Fruit fly (Drosophila melanogaster) whole organism, embryonic: ENCODE measurements around the gene Cep290.

ENCODE experiments used
- Atf6 ChIP-seq: fragments of 200-800 bp; sonication (Bioruptor generic); IDR thresholded peaks from 2 replicates; pipeline ENCODE4 v1.3.6; 2022; ENCODE audit warnings: missing biosample characterization, missing genetic modification characterization
- CG11723 ChIP-seq: fragments of 200-800 bp; sonication (Bioruptor generic); optimal IDR thresholded peaks from 2 replicates; lab custom pipeline; 2017; ENCODE audit warnings: missing biosample characterization, mild to moderate bottlenecking, missing genetic modification characterization
- CG13894 ChIP-seq: fragments of 200-800 bp; sonication (Bioruptor generic); optimal IDR thresholded peaks from 3 replicates; lab custom pipeline; 2018; ENCODE audit warnings: missing biosample characterization, mild to moderate bottlenecking, missing genetic modification characterization, moderate library complexity
- CG1529 ChIP-seq: fragments of 200-800 bp; sonication (Bioruptor generic); optimal IDR thresholded peaks from 3 replicates; lab custom pipeline; 2018; ENCODE audit warnings: missing biosample characterization, missing genetic modification characterization
- CG17186 ChIP-seq: fragments of 200-800 bp; sonication (Bioruptor generic); optimal IDR thresholded peaks from 3 replicates; lab custom pipeline; 2017; ENCODE audit warnings: missing biosample characterization, missing genetic modification reagents, missing genetic modification characterization
- CG2678 ChIP-seq: fragments of 200-800 bp; sonication (Bioruptor generic); optimal IDR thresholded peaks from 3 replicates; lab custom pipeline; 2019; ENCODE audit warnings: missing biosample characterization, mild to moderate bottlenecking, missing genetic modification characterization, moderate library complexity
- CG32532 ChIP-seq: fragments of 200-800 bp; sonication (Bioruptor generic); IDR thresholded peaks from 2 replicates; pipeline ENCODE4 v1.3.6; 2022; ENCODE audit warnings: missing biosample characterization, missing genetic modification characterization
- CG34422 ChIP-seq: fragments of 200-800 bp; sonication (Bioruptor generic); IDR thresholded peaks from 3 replicates; pipeline ENCODE4 v1.3.6; 2022; ENCODE audit warnings: missing biosample characterization, missing genetic modification characterization
- CG4328 ChIP-seq: fragments of 200-800 bp; sonication (Bioruptor generic); optimal IDR thresholded peaks from 3 replicates; lab custom pipeline; 2017; ENCODE audit warnings: missing biosample characterization, missing genetic modification reagents, missing genetic modification characterization
- CG43689 ChIP-seq: fragments of 200-800 bp; sonication (Bioruptor generic); IDR thresholded peaks from 2 replicates; pipeline ENCODE4 v1.3.6; 2022; ENCODE audit warnings: missing biosample characterization, missing genetic modification characterization
- CG4854 ChIP-seq: fragments of 200-800 bp; sonication (Bioruptor generic); optimal IDR thresholded peaks from 2 replicates; lab custom pipeline; 2016; ENCODE audit warnings: missing biosample characterization, missing genetic modification characterization, inconsistent platforms
- CG7271 ChIP-seq: fragments of 200-800 bp; sonication (Bioruptor generic); optimal IDR thresholded peaks from 2 replicates; lab custom pipeline; 2018; ENCODE audit warnings: missing biosample characterization, mild to moderate bottlenecking, missing genetic modification characterization, moderate library complexity
- CG7963 ChIP-seq: fragments of 200-800 bp; sonication (Bioruptor generic); IDR thresholded peaks from 3 replicates; pipeline ENCODE4 v1.3.6; 2022; ENCODE audit warnings: missing biosample characterization, missing genetic modification characterization; ENCODE audit not compliant: partially characterized antibody
- CG9876 ChIP-seq: fragments of 200-800 bp; sonication (Bioruptor generic); optimal IDR thresholded peaks from 2 replicates; lab custom pipeline; 2016; ENCODE audit warnings: missing biosample characterization, missing genetic modification characterization
- Drgx ChIP-seq: fragments of 200-800 bp; sonication (Bioruptor generic); IDR thresholded peaks from 2 replicates; pipeline ENCODE4 v1.3.6; 2022; ENCODE audit warnings: missing biosample characterization, missing genetic modification characterization
- Fer1 ChIP-seq: fragments of 200-800 bp; sonication (Bioruptor generic); optimal IDR thresholded peaks from 2 replicates; lab custom pipeline; 2017; ENCODE audit warnings: missing biosample characterization, mild to moderate bottlenecking, missing genetic modification characterization
- Fer2 ChIP-seq: fragments of 200-800 bp; sonication (Bioruptor generic); optimal IDR thresholded peaks from 2 replicates; lab custom pipeline; 2018; ENCODE audit warnings: missing biosample characterization, mild to moderate bottlenecking, missing genetic modification characterization, moderate library complexity
- Fer3 ChIP-seq: fragments of 200-800 bp; sonication (Bioruptor generic); optimal IDR thresholded peaks from 2 replicates; lab custom pipeline; 2018; ENCODE audit warnings: missing biosample characterization, mild to moderate bottlenecking, missing genetic modification characterization, moderate library complexity
- HmgD ChIP-seq: fragments of 200-800 bp; sonication (Bioruptor generic); optimal IDR thresholded peaks from 3 replicates; lab custom pipeline; 2016; ENCODE audit warnings: missing biosample characterization, missing genetic modification characterization
- Hr78 ChIP-seq, 2 experiments: fragments of 200-800 bp in 1 of 2; fragments of >200 bp in 1 of 2; sonication (Bioruptor generic) in 1 of 2; optimal IDR thresholded peaks; 2 replicates each; lab custom pipeline; 2017 to 2019; ENCODE audit warnings: missing biosample characterization in 2 of 2, missing genetic modification characterization in 2 of 2, mild to moderate bottlenecking in 1 of 2, moderate library complexity in 1 of 2
- Mes4 ChIP-seq: fragments of 200-800 bp; sonication (Bioruptor generic); optimal IDR thresholded peaks from 2 replicates; lab custom pipeline; 2016; ENCODE audit warnings: missing biosample characterization, missing genetic modification characterization
- Nf-YB ChIP-seq: fragments of 200-800 bp; sonication (Bioruptor generic); optimal IDR thresholded peaks from 3 replicates; lab custom pipeline; 2019; ENCODE audit warnings: missing biosample characterization, mild to moderate bottlenecking, missing genetic modification characterization, moderate library complexity
- Oli ChIP-seq: fragments of 200-800 bp; sonication (Bioruptor generic); optimal IDR thresholded peaks from 2 replicates; lab custom pipeline; 2018; ENCODE audit warnings: missing biosample characterization, mild to moderate bottlenecking, missing genetic modification characterization, moderate library complexity
- Optix ChIP-seq: fragments of 200-800 bp; sonication (Bioruptor generic); IDR thresholded peaks from 3 replicates; pipeline ENCODE4 v1.3.6; 2022; ENCODE audit warnings: missing biosample characterization, missing genetic modification characterization
- Side ChIP-seq: fragments of 200-800 bp; sonication (Bioruptor generic); optimal IDR thresholded peaks from 2 replicates; lab custom pipeline; 2016; ENCODE audit warnings: missing biosample characterization, missing genetic modification characterization
- Taf1 ChIP-seq: fragments of 200-800 bp; sonication (Bioruptor generic); IDR thresholded peaks from 2 replicates; pipeline ENCODE4 v1.3.6; 2022; ENCODE audit warnings: missing biosample characterization, missing genetic modification characterization
- bab2 ChIP-seq: fragments of 200-800 bp; sonication (Bioruptor generic); optimal IDR thresholded peaks from 2 replicates; lab custom pipeline; 2016; ENCODE audit warnings: missing biosample characterization, missing genetic modification characterization
- br ChIP-seq: fragments of >200 bp; optimal IDR thresholded peaks from 2 replicates; lab custom pipeline; 2017
- dm ChIP-seq: fragments of 200-800 bp; sonication (Bioruptor generic); optimal IDR thresholded peaks from 3 replicates; lab custom pipeline; 2016; ENCODE audit warnings: missing biosample characterization, missing genetic modification characterization
- dpn ChIP-seq, 2 experiments: fragments of 200-800 bp; sonication (Bioruptor generic); optimal IDR thresholded peaks; 3 replicates each; lab custom pipeline; 2016; ENCODE audit warnings: missing biosample characterization in 2 of 2, missing genetic modification characterization in 2 of 2
- fd96Cb ChIP-seq: fragments of 200-800 bp; sonication (Bioruptor generic); optimal IDR thresholded peaks from 2 replicates; lab custom pipeline; 2018; ENCODE audit warnings: missing biosample characterization, mild to moderate bottlenecking, missing genetic modification characterization, moderate library complexity
- gcm ChIP-seq: fragments of 200-800 bp; sonication (Bioruptor generic); optimal IDR thresholded peaks from 2 replicates; lab custom pipeline; 2019; ENCODE audit warnings: missing biosample characterization, mild to moderate bottlenecking, missing genetic modification characterization, moderate library complexity
- gro ChIP-seq: fragments of 200-800 bp; sonication (Bioruptor generic); optimal IDR thresholded peaks from 2 replicates; lab custom pipeline; 2016; ENCODE audit warnings: missing biosample characterization, missing genetic modification characterization
- gsb-n ChIP-seq: fragments of 200-800 bp; sonication (Bioruptor generic); optimal IDR thresholded peaks from 3 replicates; lab custom pipeline; 2018; ENCODE audit warnings: missing biosample characterization, mild to moderate bottlenecking, missing genetic modification characterization
- ham ChIP-seq: fragments of 200-800 bp; sonication (Bioruptor generic); IDR thresholded peaks from 2 replicates; pipeline ENCODE4 v1.3.6; 2022; ENCODE audit warnings: missing biosample characterization, missing genetic modification characterization
- hbn ChIP-seq: fragments of 200-800 bp; sonication (Bioruptor generic); IDR thresholded peaks from 2 replicates; pipeline ENCODE4 v1.3.6; 2022; ENCODE audit warnings: missing biosample characterization, missing genetic modification characterization; ENCODE audit not compliant: partially characterized antibody
- hkb ChIP-seq, 2 experiments: fragments of 200-800 bp in 1 of 2; fragments of >200 bp in 1 of 2; sonication (Bioruptor generic) in 1 of 2; IDR thresholded peaks in 1 of 2; optimal IDR thresholded peaks in 1 of 2; 2 replicates each; pipeline versions ENCODE4 v1.3.6 to Lab custom; 2017 to 2022; ENCODE audit warnings: missing biosample characterization in 1 of 2, missing genetic modification characterization in 1 of 2
- insv ChIP-seq, 2 experiments: fragments of 200-800 bp; sonication (Bioruptor generic); optimal IDR thresholded peaks; 3 replicates each; lab custom pipeline; 2016 to 2018; ENCODE audit warnings: missing biosample characterization in 2 of 2, missing genetic modification characterization in 2 of 2
- kay ChIP-seq: fragments of 200-800 bp; sonication (Bioruptor generic); optimal IDR thresholded peaks from 2 replicates; lab custom pipeline; 2016; ENCODE audit warnings: missing biosample characterization, missing genetic modification characterization
- knrl ChIP-seq: fragments of 200-800 bp; sonication (Bioruptor generic); IDR thresholded peaks from 3 replicates; pipeline ENCODE4 v1.3.6; 2022; ENCODE audit warnings: missing biosample characterization, missing genetic modification characterization; ENCODE audit not compliant: partially characterized antibody
- oc ChIP-seq: fragments of 200-800 bp; sonication (Bioruptor generic); optimal IDR thresholded peaks from 2 replicates; lab custom pipeline; 2018; ENCODE audit warnings: missing biosample characterization, mild to moderate bottlenecking, missing genetic modification characterization, moderate library complexity
- phol ChIP-seq: fragments of 200-800 bp; sonication (Bioruptor generic); optimal IDR thresholded peaks from 3 replicates; lab custom pipeline; 2018; ENCODE audit warnings: missing biosample characterization, mild to moderate bottlenecking, missing genetic modification characterization, moderate library complexity
- seq ChIP-seq: fragments of 200-800 bp; sonication (Bioruptor generic); IDR thresholded peaks from 2 replicates; pipeline ENCODE4 v1.3.6; 2022; ENCODE audit warnings: missing biosample characterization, missing genetic modification characterization
- sob ChIP-seq: fragments of 200-800 bp; sonication (Bioruptor generic); IDR thresholded peaks from 2 replicates; pipeline ENCODE4 v1.3.6; 2022; ENCODE audit warnings: missing biosample characterization, missing genetic modification characterization
- stc ChIP-seq: fragments of 200-800 bp; sonication (Bioruptor generic); IDR thresholded peaks from 2 replicates; pipeline ENCODE4 v1.3.6; 2022; ENCODE audit warnings: missing biosample characterization, missing genetic modification characterization
- tgo ChIP-seq: fragments of 200-800 bp; sonication (Bioruptor generic); IDR thresholded peaks from 3 replicates; pipeline ENCODE4 v1.3.6; 2022; ENCODE audit warnings: missing biosample characterization, missing genetic modification characterization
- toy ChIP-seq: fragments of 200-800 bp; sonication (Bioruptor generic); IDR thresholded peaks from 2 replicates; pipeline ENCODE4 v1.3.6; 2022; ENCODE audit warnings: missing biosample characterization, missing genetic modification characterization
- ttk ChIP-seq: fragments of 200-800 bp; sonication (Bioruptor generic); IDR thresholded peaks from 2 replicates; pipeline ENCODE4 v2.1.2; 2022; ENCODE audit warnings: missing biosample characterization, missing genetic modification characterization
- twi ChIP-seq: fragments of 200-800 bp; optimal IDR thresholded peaks from 2 replicates; lab custom pipeline; 2019; ENCODE audit warnings: missing biosample characterization, mild to moderate bottlenecking, missing genetic modification characterization, moderate library complexity
- wdn ChIP-seq: fragments of 200-800 bp; sonication (Bioruptor generic); IDR thresholded peaks from 2 replicates; pipeline ENCODE4 v1.3.6; 2022; ENCODE audit warnings: missing biosample characterization, missing genetic modification characterization

The Cep290 gene

DNA sequence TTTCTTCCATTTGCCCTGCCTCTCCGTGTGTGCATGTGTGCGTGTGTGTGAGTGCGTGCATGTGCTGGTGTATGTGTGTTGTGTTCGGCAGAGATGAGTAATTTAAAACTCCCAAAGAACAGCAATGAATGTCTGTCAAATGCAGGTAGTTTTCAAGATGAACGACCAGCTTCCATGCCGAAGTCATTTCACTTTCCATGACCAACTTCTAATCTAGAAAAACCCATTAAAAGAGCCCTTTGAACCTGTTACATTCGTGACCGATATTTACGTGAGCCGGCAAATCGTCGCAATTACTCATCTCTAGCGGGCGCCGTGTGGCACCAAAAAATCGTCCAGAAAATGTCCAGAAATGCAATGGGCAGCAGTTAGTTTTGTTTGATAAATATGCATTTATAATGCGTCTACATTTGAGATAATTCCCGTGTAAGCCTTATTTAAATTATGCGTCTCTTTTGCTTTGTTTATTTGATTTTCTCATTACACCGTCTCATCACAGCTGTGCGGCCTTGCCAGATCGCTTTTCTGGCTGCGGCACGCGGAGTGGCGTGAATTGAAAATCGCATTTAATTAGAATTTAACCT is 28.8 kb downstream of the Cep290 start (continued):
- TF ChIP-seq gcm (GFP tag; lab: Kevin White, UChicago) (no peak), CG13894 (tag; lab: Kevin White, UChicago) (no peak), Optix (GFP tag; lab: Robert Waterston, UW) (peak; percentile 54; the same call in 1 of the 3 replicates), Nf-YB (GFP tag; lab: Kevin White, UChicago) (no peak), br (lab: Kevin White, UChicago) (no peak), Fer2 (tag; lab: Kevin White, UChicago) (no peak), fd96Cb (tag; lab: Kevin White, UChicago) (no peak), CG43689 (GFP tag; lab: Robert Waterston, UW) (no peak), Taf1 (GFP tag; lab: Robert Waterston, UW) (0 out of 2 replicates have a peak, but pooled peaks have one; percentile 11), CG1529 (GFP tag; lab: Kevin White, UChicago) (no peak), Oli (tag; lab: Kevin White, UChicago) (peak; percentile 12), CG11723 (GFP tag; lab: Kevin White, UChicago) (no peak), gro (GFP tag; lab: Kevin White, UChicago) (peak; percentile 75), CG7271 (no peak), Drgx (GFP tag; lab: Robert Waterston, UW) (no peak), dpn (GFP tag; optimal IDR thresholded peaks at IDR 0.05; lab: Kevin White, UChicago) (peak; percentile 28 to 45), CG4854 (GFP tag; lab: Kevin White, UChicago) (no peak), ttk (GFP tag; lab: Robert Waterston, UW) (no peak), oc (tag; lab: Kevin White, UChicago) (no peak), CG9876 (GFP tag; lab: Kevin White, UChicago) (peak; percentile 67), sob (GFP tag; lab: Robert Waterston, UW) (no peak), toy (no peak), knrl (GFP tag; lab: Robert Waterston, UW) (peak; percentile 89; the same call in 2 of the 3 replicates), wdn (GFP tag; lab: Robert Waterston, UW) (no peak), hkb (optimal IDR thresholded peaks at IDR 0.05; lab: Kevin White, UChicago) (peak; percentile 73), hkb (GFP tag; IDR thresholded peaks at IDR 0.05; lab: Robert Waterston, UW) (no peak), CG17186 (GFP tag; lab: Kevin White, UChicago) (peak; percentile 59), tgo (GFP tag; lab: Robert Waterston, UW) (0 out of 3 replicates have a peak, but pooled peaks have one; percentile 17), seq (GFP tag; lab: Robert Waterston, UW) (no peak), hbn (GFP tag; lab: Robert Waterston, UW) (peak; percentile 74), CG32532 (GFP tag; lab: Robert Waterston, UW) (peak; percentile 61), CG2678 (tag; lab: Kevin White, UChicago) (peak; percentile 51), CG4328 (GFP tag; lab: Kevin White, UChicago) (no peak), Mes4 (GFP tag; lab: Kevin White, UChicago) (peak; percentile 19), Fer3 (tag; lab: Kevin White, UChicago) (peak; percentile 12), bab2 (GFP tag; lab: Kevin White, UChicago) (peak; percentile 38), insv (GFP tag; optimal IDR thresholded peaks at IDR 0.05; lab: Kevin White, UChicago) (peak in 1 of 2 experiments; percentile 32), kay (GFP tag; lab: Kevin White, UChicago) (peak; percentile 27), Side (peak; percentile 40), twi (tag; lab: Kevin White, UChicago) (peak; percentile 15), CG7963 (GFP tag; lab: Robert Waterston, UW) (peak; percentile 61; the same call in 2 of the 3 replicates), CG34422 (peak; percentile 67), phol (peak; percentile 57), stc (no peak), Fer1 (GFP tag; lab: Kevin White, UChicago) (no peak), dm (GFP tag; lab: Kevin White, UChicago) (peak; percentile 82), Atf6 (no peak), HmgD (GFP tag; lab: Kevin White, UChicago) (peak; percentile 67), gsb-n (peak; percentile 10), Hr78 (GFP tag; optimal IDR thresholded peaks at IDR 0.05; lab: Kevin White, UChicago) (no peak), ham (no peak)
